Fruit fly (Drosophila melanogaster): ENCODE measurements around the gene CG14367.

dm6 chr3R:13721998-13722397 lies 28.1 kb downstream of the CG14367 start:
- TF ChIP-seq CG12605 (GFP tag; IDR thresholded peaks at IDR 0.05) (no peak), CG32121 (GFP tag; IDR thresholded peaks at IDR 0.05) (no peak), CG8159 (tag; optimal IDR thresholded peaks at IDR 0.05) (no peak), CG17806 (tag; optimal IDR thresholded peaks at IDR 0.05) (no peak), CG13204 (GFP tag; optimal IDR thresholded peaks at IDR 0.05) (no peak), CG8301 (tag; optimal IDR thresholded peaks at IDR 0.05) (no peak), Pif1A (GFP tag; optimal IDR thresholded peaks at IDR 0.05) (no peak), Snoo (tag; optimal IDR thresholded peaks at IDR 0.05) (no peak), EcR (GFP tag; optimal IDR thresholded peaks at IDR 0.05) (no peak), CG4496 (GFP tag; IDR thresholded peaks at IDR 0.05) (no peak), Pif1B (GFP tag; optimal IDR thresholded peaks at IDR 0.05) (no peak), CG34367 (tag; optimal IDR thresholded peaks at IDR 0.05) (no peak)

Measured in whole organism, pupa.